Fruit fly (Drosophila melanogaster) ovary, adult (tissue): Measurements from ENCODE around the gene CG46304.

Experiments
- CG17801 ChIP-seq: fragments of 200-800 bp; optimal IDR thresholded peaks from 2 replicates; lab custom pipeline; 2019; ENCODE audit warnings: missing biosample characterization, mild to moderate bottlenecking, missing genetic modification characterization, moderate library complexity; ENCODE audit not compliant: partially characterized antibody

The CG46304 gene

dm6 chr2L:18953512-18954254 is 7.6 kb downstream of the CG46304 start:
- TF ChIP-seq CG17801 (GFP tag; lab: Kevin White, UChicago) = no peak

DNA sequence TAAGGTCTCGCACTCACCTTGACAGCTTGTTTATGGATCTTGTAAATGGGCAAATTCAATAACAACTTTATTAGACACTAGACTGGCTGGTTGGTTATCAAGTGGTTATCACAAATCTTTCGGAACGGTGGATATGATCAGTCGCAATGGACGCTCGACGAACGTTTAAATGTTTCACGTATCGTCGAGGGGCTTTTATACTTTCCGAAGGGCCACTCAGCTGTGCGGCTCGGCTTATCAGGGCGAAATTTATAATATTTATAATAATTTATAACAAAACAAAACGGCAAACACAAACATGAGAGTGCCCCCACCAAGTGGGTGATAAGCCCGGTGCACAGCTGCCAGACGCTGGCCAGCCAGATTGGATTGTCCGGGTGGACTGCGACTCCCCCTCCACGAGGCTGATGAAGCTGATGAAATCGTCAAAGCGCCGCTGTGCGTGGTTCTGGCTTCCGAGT is 8.2 kb downstream of the CG46304 start, which contains the start of gene CG10621:
Gene CG10621, minus strand, starts transcription at position 177 of the 461 bp plus-strand sequence.
- TF ChIP-seq CG17801 (GFP tag; lab: Kevin White, UChicago) = no peak

- no peak for TF ChIP-seq CG17801 (GFP tag; lab: Kevin White, UChicago)
These were observed 9.6 kb downstream of the CG46304 start for dm6 chr2L:18955666-18956065.

DNA sequence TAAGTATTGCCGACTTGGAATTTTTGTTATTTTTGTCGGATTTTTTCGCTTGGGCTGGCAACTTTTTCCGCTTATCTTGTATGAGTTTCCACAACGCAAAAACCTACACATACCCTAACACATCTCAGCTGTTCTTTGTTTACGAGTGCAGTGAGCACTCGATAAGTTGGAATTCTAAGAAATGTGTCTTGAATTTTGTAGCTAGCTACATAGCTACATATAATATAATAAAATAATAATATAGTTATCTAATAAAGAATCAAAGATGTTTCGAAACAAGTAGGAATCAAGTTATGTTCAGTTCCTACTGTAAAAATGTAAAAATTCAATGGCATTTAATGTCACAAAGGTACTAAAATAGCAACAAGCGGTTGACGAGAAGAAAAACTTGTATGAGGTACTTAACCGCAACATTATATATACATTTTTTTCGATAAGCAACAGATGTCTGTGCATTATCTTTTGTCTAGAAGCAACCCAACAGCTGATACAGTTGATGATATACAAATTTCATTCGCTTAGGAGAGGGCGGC is 11.1 kb downstream of the CG46304 start, which contains the start of gene Bhmt:
Gene Bhmt, minus strand, starts transcription at position 170 of the 533 bp plus-strand sequence.
- TF ChIP-seq CG17801 (GFP tag; lab: Kevin White, UChicago) = peak; percentile 93

- no peak for TF ChIP-seq CG17801 (GFP tag; lab: Kevin White, UChicago)
These were observed 19.5 kb downstream of the CG46304 start for dm6 chr2L:18965367-18966213.

DNA sequence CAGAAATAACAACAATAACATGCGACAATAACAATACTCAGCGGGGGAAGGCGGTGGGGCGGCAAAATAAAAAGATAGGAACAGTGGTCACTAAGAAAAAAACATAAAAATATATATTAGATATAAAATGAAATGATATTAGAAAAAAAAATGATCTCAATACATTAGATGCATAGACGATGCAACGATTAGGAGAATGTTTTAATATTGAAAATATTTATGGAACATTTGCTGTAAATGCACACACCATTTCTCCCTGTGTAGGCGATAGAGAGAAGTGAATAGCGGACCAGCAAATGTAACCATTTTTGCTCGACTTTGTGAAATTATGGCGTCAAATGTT is 20.1 kb downstream of the CG46304 start:
- peak; percentile 79 for TF ChIP-seq CG17801 (GFP tag; lab: Kevin White, UChicago)

DNA sequence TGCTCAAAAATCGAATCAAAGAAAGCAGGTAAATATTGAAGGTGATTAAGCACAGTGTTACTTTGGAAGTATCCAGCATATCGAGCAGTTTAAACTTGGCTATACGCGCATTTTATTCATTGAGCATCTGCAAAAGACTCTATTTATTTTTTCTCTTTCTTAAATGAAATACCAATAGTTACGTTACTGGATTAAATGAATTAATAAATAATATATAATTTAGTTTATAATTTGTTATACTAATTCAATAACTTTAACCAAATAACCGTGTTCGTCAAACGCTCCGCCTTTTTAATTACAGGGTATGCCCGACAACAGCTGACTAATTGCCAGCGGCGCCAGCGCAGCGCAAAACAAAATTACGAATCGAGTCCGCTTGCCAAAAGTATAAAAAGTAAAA is 20.7 kb downstream of the CG46304 start:
- TF ChIP-seq CG17801 (GFP tag; lab: Kevin White, UChicago) = peak; percentile 91

dm6 chr2L:18967897-18968296 is 21.8 kb downstream of the CG46304 start:
- no peak for TF ChIP-seq CG17801 (GFP tag; lab: Kevin White, UChicago)

dm6 chr2L:18968370-18969105 is 22.4 kb downstream of the CG46304 start, which contains the start of the genes Nak and Tango6:
TSS of gene Nak (minus strand) at chr2L:18968744.
TSS of gene Tango6 (plus strand) at chr2L:18969028.
- peak; percentile 46 for TF ChIP-seq CG17801 (GFP tag; lab: Kevin White, UChicago)

DNA sequence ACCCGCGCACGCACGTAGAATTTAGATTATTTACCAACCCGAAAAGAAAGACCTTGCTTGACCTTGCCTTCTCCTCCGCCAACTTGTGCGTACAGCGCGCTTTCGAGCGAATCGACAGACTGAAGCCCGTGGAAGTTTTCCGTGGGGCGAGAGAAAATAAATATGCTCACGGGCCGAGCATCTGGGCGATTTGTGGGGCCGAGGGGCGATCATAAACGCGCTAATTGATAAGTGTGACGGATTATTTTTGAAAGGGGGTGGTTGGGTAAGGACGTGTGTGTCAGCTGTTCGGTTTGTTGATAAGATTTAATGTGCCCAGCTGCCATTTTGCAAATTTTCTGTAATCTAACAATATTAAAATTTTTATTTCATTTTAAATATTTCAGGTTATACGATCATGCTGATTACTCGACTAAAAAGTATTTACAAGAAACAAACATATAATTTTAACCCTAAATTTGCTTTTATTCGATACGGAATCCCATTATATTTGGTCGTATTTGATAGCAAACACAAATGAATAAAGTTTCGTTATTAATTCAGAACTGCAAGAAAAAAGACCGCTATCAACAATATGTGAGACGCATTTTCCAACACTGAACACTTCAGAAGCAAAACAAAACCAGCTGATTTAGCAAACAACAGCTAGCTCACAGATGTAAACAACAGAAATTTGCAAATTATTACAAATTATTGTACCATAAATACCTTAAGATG is 28.1 kb downstream of the CG46304 start, which contains the start of the genes L2HGDH and CG10431:
Gene L2HGDH, minus strand, starts transcription at position 386 of the 717 bp plus-strand sequence.
Gene CG10431, plus strand, starts transcription at position 648 of the 717 bp plus-strand sequence.
- TF ChIP-seq CG17801 (GFP tag; lab: Kevin White, UChicago) = peak; percentile 27

DNA sequence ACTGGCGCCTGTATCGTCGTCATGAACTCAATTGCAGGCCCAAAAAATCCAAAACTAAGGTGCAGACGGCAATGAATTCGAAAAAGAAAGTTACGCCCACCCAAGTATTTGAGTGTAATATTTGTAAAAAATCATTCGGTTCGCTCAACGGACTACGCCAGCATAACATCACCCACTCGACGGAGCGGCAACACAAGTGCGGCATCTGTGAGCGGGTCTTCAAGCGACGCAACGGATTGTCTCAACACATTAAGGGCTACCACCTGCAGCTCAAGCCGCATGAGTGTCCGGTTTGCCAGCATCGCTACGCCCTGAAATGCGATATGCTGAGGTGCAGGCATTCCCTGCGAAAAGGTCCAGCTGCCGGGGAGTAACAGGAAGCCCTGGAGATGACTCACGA is 30.6 kb downstream of the CG46304 start:
- no peak for TF ChIP-seq CG17801 (GFP tag; lab: Kevin White, UChicago)

DNA sequence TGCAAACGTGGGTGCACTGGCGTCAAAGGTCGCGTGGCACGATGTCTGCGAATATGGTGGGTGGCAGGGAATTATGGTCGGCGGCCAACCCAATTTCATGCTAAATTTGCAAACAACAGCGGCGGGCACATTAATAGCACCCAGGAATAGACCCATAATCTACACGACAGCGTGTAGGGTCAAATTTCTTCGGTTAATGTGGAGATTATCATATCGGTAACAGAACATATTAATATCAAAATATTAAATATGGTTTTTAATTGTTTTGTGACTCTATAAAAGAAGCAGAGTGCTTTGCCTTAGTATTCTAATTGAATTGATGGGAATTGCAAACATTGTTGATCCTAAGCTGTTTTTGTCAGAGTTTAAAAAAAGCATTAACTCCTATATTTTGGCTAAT is 32.8 kb downstream of the CG46304 start:
- TF ChIP-seq CG17801 (GFP tag; lab: Kevin White, UChicago) = no peak

dm6 chr2L:18979407-18979806 is 33.3 kb downstream of the CG46304 start:
- no peak for TF ChIP-seq CG17801 (GFP tag; lab: Kevin White, UChicago)

dm6 chr2L:18980982-18981381 is 34.9 kb downstream of the CG46304 start:
- no peak for TF ChIP-seq CG17801 (GFP tag; lab: Kevin White, UChicago)
